Fruit fly (Drosophila melanogaster) whole organism, prepupa: Measurements from ENCODE around the gene Naam.

Source experiments
- CG31627 ChIP-seq: fragments of 200-800 bp; sonication (Bioruptor generic); optimal IDR thresholded peaks from 3 replicates; lab custom pipeline; 2016; ENCODE audit warnings: missing biosample characterization, missing genetic modification characterization
- CG6808 ChIP-seq: fragments of 200-800 bp; sonication (Bioruptor generic); optimal IDR thresholded peaks from 3 replicates; lab custom pipeline; 2017; ENCODE audit warnings: missing biosample characterization, missing genetic modification characterization, mild to moderate bottlenecking, moderate library complexity, missing genetic modification reagents
- CG7368 ChIP-seq: fragments of 200-800 bp; sonication (Bioruptor generic); optimal IDR thresholded peaks from 3 replicates; lab custom pipeline; 2016; ENCODE audit warnings: missing biosample characterization, missing genetic modification characterization
- cyc ChIP-seq: fragments of 200-800 bp; sonication (Bioruptor generic); optimal IDR thresholded peaks from 3 replicates; lab custom pipeline; 2016; ENCODE audit warnings: missing biosample characterization, missing genetic modification characterization
- fd85E ChIP-seq: fragments of 200-800 bp; sonication (Bioruptor generic); optimal IDR thresholded peaks from 3 replicates; lab custom pipeline; 2016; ENCODE audit warnings: missing biosample characterization, missing genetic modification characterization
- lz ChIP-seq: fragments of 200-800 bp; sonication (Bioruptor generic); optimal IDR thresholded peaks from 3 replicates; lab custom pipeline; 2016; ENCODE audit warnings: missing biosample characterization, missing genetic modification characterization
- topi ChIP-seq: fragments of 200-800 bp; sonication (Bioruptor generic); optimal IDR thresholded peaks from 3 replicates; lab custom pipeline; 2016; ENCODE audit warnings: missing biosample characterization, missing genetic modification characterization

dm6 chr3R:19644901-19645204, 26.4 kb upstream of the Naam start, which contains the start of gene Nup58:
- TF ChIP-seq topi (GFP tag; lab: Kevin White, UChicago) (no peak), CG7368 (GFP tag; lab: Kevin White, UChicago) (no peak), CG31627 (peak; percentile 21), cyc (GFP tag; lab: Kevin White, UChicago) (no peak), CG6808 (GFP tag; lab: Kevin White, UChicago) (no peak), lz (GFP tag; lab: Kevin White, UChicago) (peak; percentile 10), fd85E (GFP tag; lab: Kevin White, UChicago) (no peak)
